Worm (Caenorhabditis elegans) whole organism, L2 larva: ENCODE results near the gene pqn-82.

Experiments used
- R02D3.7 ChIP-seq: fragments of 150-350 bp; optimal IDR thresholded peaks from 2 replicates; lab custom pipeline; 2014; ENCODE audit warnings: missing biosample characterization, missing genetic modification characterization
- aly-2 ChIP-seq: fragments of 150-350 bp; optimal IDR thresholded peaks from 2 replicates; lab custom pipeline; 2014; ENCODE audit warnings: missing biosample characterization, missing genetic modification characterization
- gmeb-1 ChIP-seq: fragments of 150-350 bp; optimal IDR thresholded peaks from 2 replicates; lab custom pipeline; 2014; ENCODE audit warnings: missing biosample characterization, missing genetic modification characterization
- nhr-12 ChIP-seq: fragments of 150-350 bp; optimal IDR thresholded peaks from 2 replicates; lab custom pipeline; 2014; ENCODE audit warnings: missing biosample characterization, missing genetic modification characterization
- nhr-129 ChIP-seq: fragments of 150-350 bp; optimal IDR thresholded peaks from 2 replicates; lab custom pipeline; 2014; ENCODE audit warnings: missing biosample characterization, missing genetic modification characterization
- nhr-237 ChIP-seq: fragments of 150-350 bp; optimal IDR thresholded peaks from 2 replicates; lab custom pipeline; 2014; ENCODE audit warnings: missing biosample characterization, missing genetic modification characterization
- nhr-6 ChIP-seq: fragments of 150-350 bp; optimal IDR thresholded peaks from 2 replicates; lab custom pipeline; 2014; ENCODE audit warnings: missing biosample characterization, missing genetic modification characterization
- snpc-4 ChIP-seq: fragments of 150-350 bp; optimal IDR thresholded peaks from 2 replicates; lab custom pipeline; 2014; ENCODE audit warnings: missing biosample characterization, missing genetic modification characterization
- zag-1 ChIP-seq: fragments of 150-350 bp; optimal IDR thresholded peaks from 2 replicates; lab custom pipeline; 2014; ENCODE audit warnings: missing biosample characterization, missing genetic modification characterization
- ztf-4 ChIP-seq: fragments of 150-350 bp; optimal IDR thresholded peaks from 2 replicates; lab custom pipeline; 2014; ENCODE audit warnings: missing biosample characterization, missing genetic modification characterization

ce11 chrIII:1805415-1806008 lies 43.3 kb upstream of the pqn-82 start:
- TF ChIP-seq snpc-4 (tag; lab: Kevin White, UChicago) (no peak), aly-2 (tag; lab: Kevin White, UChicago) (no peak), nhr-237 (tag; lab: Kevin White, UChicago) (no peak), nhr-12 (tag; lab: Kevin White, UChicago) (no peak), nhr-6 (tag; lab: Kevin White, UChicago) (no peak), zag-1 (peak; percentile 9), nhr-129 (tag; lab: Kevin White, UChicago) (no peak), R02D3.7 (no peak), gmeb-1 (tag; lab: Kevin White, UChicago) (no peak), ztf-4 (tag; lab: Kevin White, UChicago) (no peak)
